Fruit fly (Drosophila melanogaster): ENCODE measurements around the gene RhoGEF3.

The RhoGEF3 gene

dm6 chr3L:267083-267482 lies 10.2 kb upstream of the RhoGEF3 start, which contains the start of gene miple1:
Gene miple1, plus strand, starts transcription at chr3L:267299.
- TF ChIP-seq Deaf1 (tag; optimal IDR thresholded peaks at IDR 0.05), result peak; percentile 85
- TF ChIP-seq CG3281 (GFP tag; optimal IDR thresholded peaks at IDR 0.05), result no peak
- TF ChIP-seq CG9876 (GFP tag; optimal IDR thresholded peaks at IDR 0.05), result no peak
- TF ChIP-seq sens (GFP tag), result peak; percentile 61
- peak; percentile 29 for TF ChIP-seq CG13894 (tag; optimal IDR thresholded peaks at IDR 0.05)

- TF ChIP-seq CG11456 (GFP tag; IDR thresholded peaks at IDR 0.05) (no peak), Atf3 (GFP tag; optimal IDR thresholded peaks at IDR 0.05) (no peak), nerfin-1 (tag; optimal IDR thresholded peaks at IDR 0.05) (peak; percentile 7), CG10209 (GFP tag; optimal IDR thresholded peaks at IDR 0.05) (no peak), sob (GFP tag; IDR thresholded peaks at IDR 0.05) (no peak), Trl (optimal IDR thresholded peaks at IDR 0.05) (peak in 1 of 2 experiments; percentile 44), Trl (GFP tag; optimal IDR thresholded peaks at IDR 0.05) (no peak), fd102C (GFP tag; optimal IDR thresholded peaks at IDR 0.05) (no peak), ewg (GFP tag; optimal IDR thresholded peaks at IDR 0.05) (peak; percentile 37), tap (tag; optimal IDR thresholded peaks at IDR 0.05) (no peak), dmrt11E (tag; optimal IDR thresholded peaks at IDR 0.05) (no peak), CG5245 (GFP tag; optimal IDR thresholded peaks at IDR 0.05) (no peak), fru (optimal IDR thresholded peaks at IDR 0.05) (no peak), Six4 (GFP tag; optimal IDR thresholded peaks at IDR 0.05) (no peak), jumu (GFP tag; optimal IDR thresholded peaks at IDR 0.05) (no peak), ap (GFP tag; IDR thresholded peaks at IDR 0.05) (no peak), CG2199 (GFP tag; IDR thresholded peaks at IDR 0.05) (0 out of 3 replicates have a peak, but pooled peaks have one; percentile 26), z (GFP tag; IDR thresholded peaks at IDR 0.05) (peak; percentile 65; the same call in 1 of the 3 replicates)
Measured at dm6 chr3L:267618-268017, 9.6 kb upstream of the RhoGEF3 start.

dm6 chr3L:270760-271500 lies 6.3 kb upstream of the RhoGEF3 start, which contains the start of gene miple2:
Gene miple2, plus strand, starts transcription at chr3L:271200.
- TF ChIP-seq pzg (GFP tag; optimal IDR thresholded peaks at IDR 0.05) (no peak), CG1792 (GFP tag; optimal IDR thresholded peaks at IDR 0.05) (peak; percentile 40), fd3F (GFP tag; optimal IDR thresholded peaks at IDR 0.05) (peak; percentile 8), usp (GFP tag; optimal IDR thresholded peaks at IDR 0.05) (no peak), cas (GFP tag; IDR thresholded peaks at IDR 0.05) (no peak), fu2 (GFP tag; optimal IDR thresholded peaks at IDR 0.05) (no peak), chinmo (GFP tag; IDR thresholded peaks at IDR 0.05; ENCODE audit: partially characterized antibody) (peak; percentile 68; the same call in 3 of the 4 replicates), B-H1 (GFP tag; IDR thresholded peaks at IDR 0.05) (no peak), CG5953 (GFP tag; IDR thresholded peaks at IDR 0.05) (no peak), CG8089 (GFP tag; optimal IDR thresholded peaks at IDR 0.05) (peak; percentile 43), ato (GFP tag; IDR thresholded peaks at IDR 0.05; ENCODE audit: partially characterized antibody) (no peak), CG17912 (GFP tag; optimal IDR thresholded peaks at IDR 0.05) (peak; percentile 55), tup (GFP tag; optimal IDR thresholded peaks at IDR 0.05) (no peak), amos (GFP tag; IDR thresholded peaks at IDR 0.05; ENCODE audit: partially characterized antibody) (no peak; the same call in 1 of the 2 replicates), CG14965 (GFP tag; optimal IDR thresholded peaks at IDR 0.05; ENCODE audit: borderline replicate concordance) (peak; percentile 10), Sox100B (GFP tag; optimal IDR thresholded peaks at IDR 0.05) (no peak), Hand (GFP tag; optimal IDR thresholded peaks at IDR 0.05) (peak; percentile 52), aop (GFP tag; IDR thresholded peaks at IDR 0.05) (no peak), CG7963 (GFP tag; IDR thresholded peaks at IDR 0.05; ENCODE audit: partially characterized antibody) (no peak), Awh (GFP tag; IDR thresholded peaks at IDR 0.05) (0 out of 2 replicates have a peak, but pooled peaks have one; percentile 31), Mrtf (GFP tag; IDR thresholded peaks at IDR 0.05) (no peak), ERR (GFP tag; optimal IDR thresholded peaks at IDR 0.05) (peak; percentile 21), CkIIα-i1 (GFP tag; IDR thresholded peaks at IDR 0.05) (no peak), bsh (GFP tag; optimal IDR thresholded peaks at IDR 0.05) (peak; percentile 26 to 38), CG4424 (GFP tag; optimal IDR thresholded peaks at IDR 0.05) (peak; percentile 42), CG18262 (tag; optimal IDR thresholded peaks at IDR 0.05) (peak; percentile 73)

Measured in whole organism, embryonic.